Worm (Caenorhabditis elegans) whole organism, L3 larva: Measurements from ENCODE around the gene R08F11.7.
A peak's percentile ranks its signal among the peaks of the same experiment; 100 is the strongest.

Source experiments
- R02D3.7 ChIP-seq: fragments of 150-350 bp; optimal IDR thresholded peaks from 2 replicates; lab custom pipeline; 2014; ENCODE audit warnings: missing biosample characterization, missing genetic modification characterization
- ZK546.5 ChIP-seq: sonication (generic microtip); optimal IDR thresholded peaks from 2 replicates; lab custom pipeline; 2017; ENCODE audit warnings: missing biosample characterization, missing genetic modification characterization
- aly-2 ChIP-seq: fragments of 150-350 bp; optimal IDR thresholded peaks from 2 replicates; lab custom pipeline; 2014; ENCODE audit warnings: missing biosample characterization, missing genetic modification characterization
- ama-1 ChIP-seq: fragments of 150-350 bp; optimal IDR thresholded peaks from 2 replicates; lab custom pipeline; 2018
- ceh-16 ChIP-seq: sonication (generic microtip); optimal IDR thresholded peaks from 2 replicates; lab custom pipeline; 2017; ENCODE audit warnings: missing biosample characterization, missing genetic modification characterization
- ceh-28 ChIP-seq: fragments of 150-350 bp; optimal IDR thresholded peaks from 2 replicates; lab custom pipeline; 2014; ENCODE audit warnings: missing biosample characterization, missing genetic modification reagents, missing genetic modification characterization
- ceh-82 ChIP-seq: fragments of 150-350 bp; optimal IDR thresholded peaks from 2 replicates; lab custom pipeline; 2014; ENCODE audit warnings: missing biosample characterization, missing genetic modification characterization
- daf-12 ChIP-seq: fragments of 150-350 bp; optimal IDR thresholded peaks from 2 replicates; lab custom pipeline; 2014; ENCODE audit warnings: missing biosample characterization, missing genetic modification reagents, missing genetic modification characterization
- egl-27 ChIP-seq: sonication (generic microtip); optimal IDR thresholded peaks from 4 replicates; lab custom pipeline; 2017; ENCODE audit warnings: missing biosample characterization, missing genetic modification reagents, missing genetic modification characterization
- egl-5 ChIP-seq: fragments of 150-350 bp; optimal IDR thresholded peaks from 2 replicates; lab custom pipeline; 2017; ENCODE audit warnings: missing biosample characterization, missing genetic modification reagents, missing genetic modification characterization, inconsistent platforms
- elt-1 ChIP-seq: fragments of 150-350 bp; optimal IDR thresholded peaks from 2 replicates; lab custom pipeline; 2014; ENCODE audit warnings: missing biosample characterization, missing genetic modification characterization
- elt-2 ChIP-seq: sonication (generic microtip); optimal IDR thresholded peaks from 2 replicates; lab custom pipeline; 2016; ENCODE audit warnings: missing genetic modification reagents, mild to moderate bottlenecking, missing genetic modification characterization, missing compliant biosample characterization
- elt-3 ChIP-seq, 3 experiments: fragments of 150-350 bp in 1 of 3; sonication (generic microtip) in 2 of 3; optimal IDR thresholded peaks; 2 replicates in 2 of 3; 4 replicates in 1 of 3; lab custom pipeline; 2014 to 2017; ENCODE audit warnings: missing biosample characterization in 3 of 3, missing genetic modification characterization in 3 of 3
- eor-1 ChIP-seq, 2 experiments: fragments of 150-350 bp; optimal IDR thresholded peaks; 2 replicates each; lab custom pipeline; 2014 to 2018; ENCODE audit warnings: missing biosample characterization in 2 of 2, missing genetic modification characterization in 2 of 2
- fkh-10 ChIP-seq: sonication (generic microtip); optimal IDR thresholded peaks from 2 replicates; lab custom pipeline; 2017; ENCODE audit warnings: missing biosample characterization, missing genetic modification reagents, missing genetic modification characterization
- fkh-2 ChIP-seq: fragments of 150-350 bp; optimal IDR thresholded peaks from 2 replicates; lab custom pipeline; 2014; ENCODE audit warnings: missing biosample characterization, missing genetic modification reagents, missing genetic modification characterization
- fos-1 ChIP-seq: fragments of 150-350 bp; optimal IDR thresholded peaks from 2 replicates; lab custom pipeline; 2014; ENCODE audit warnings: missing biosample characterization, missing genetic modification characterization
- hmg-11 ChIP-seq: sonication (generic microtip); optimal IDR thresholded peaks from 2 replicates; lab custom pipeline; 2016; ENCODE audit warnings: missing genetic modification characterization, missing compliant biosample characterization
- jun-1 ChIP-seq: fragments of 150-350 bp; optimal IDR thresholded peaks from 2 replicates; lab custom pipeline; 2014; ENCODE audit warnings: missing biosample characterization, missing genetic modification reagents, missing genetic modification characterization
- lin-15B ChIP-seq: fragments of 150-350 bp; optimal IDR thresholded peaks from 2 replicates; lab custom pipeline; 2014; ENCODE audit warnings: missing biosample characterization, missing genetic modification characterization
- lin-39 ChIP-seq: fragments of 150-350 bp; optimal IDR thresholded peaks from 2 replicates; lab custom pipeline; 2018; ENCODE audit warnings: missing biosample characterization, missing genetic modification reagents, missing genetic modification characterization
- lsy-12 ChIP-seq: sonication (generic microtip); optimal IDR thresholded peaks from 2 replicates; lab custom pipeline; 2016; ENCODE audit warnings: mild to moderate bottlenecking, missing genetic modification characterization, missing compliant biosample characterization
- mdl-1 ChIP-seq: fragments of 150-350 bp; optimal IDR thresholded peaks from 2 replicates; lab custom pipeline; 2014; ENCODE audit warnings: missing biosample characterization, missing genetic modification characterization
- mml-1 ChIP-seq: fragments of 150-350 bp; sonication (generic microtip); optimal IDR thresholded peaks from 3 replicates; lab custom pipeline; 2014; ENCODE audit warnings: missing biosample characterization, missing genetic modification characterization
- nfya-1 ChIP-seq: sonication (generic microtip); optimal IDR thresholded peaks from 2 replicates; lab custom pipeline; 2017; ENCODE audit warnings: missing genetic modification characterization, mild to moderate bottlenecking, missing compliant biosample characterization, antibody characterized with exemption, moderate library complexity; ENCODE audit not compliant: insufficient read depth
- nhr-12 ChIP-seq: fragments of 150-350 bp; optimal IDR thresholded peaks from 2 replicates; lab custom pipeline; 2014; ENCODE audit warnings: missing biosample characterization, missing genetic modification characterization
- nhr-23 ChIP-seq: fragments of 150-350 bp; optimal IDR thresholded peaks from 2 replicates; lab custom pipeline; 2014; ENCODE audit warnings: missing biosample characterization, missing genetic modification reagents, missing genetic modification characterization
- nhr-237 ChIP-seq: fragments of 150-350 bp; optimal IDR thresholded peaks from 2 replicates; lab custom pipeline; 2014; ENCODE audit warnings: missing biosample characterization, missing genetic modification characterization
- nhr-43 ChIP-seq: sonication (generic microtip); optimal IDR thresholded peaks from 2 replicates; lab custom pipeline; 2016; ENCODE audit warnings: mild to moderate bottlenecking, missing genetic modification characterization, missing compliant biosample characterization; ENCODE audit not compliant: poor library complexity, severe bottlenecking
- nhr-67 ChIP-seq: fragments of 150-350 bp; optimal IDR thresholded peaks from 2 replicates; lab custom pipeline; 2014; ENCODE audit warnings: missing biosample characterization, missing genetic modification characterization
- nhr-76 ChIP-seq: fragments of 150-350 bp; sonication (generic microtip); optimal IDR thresholded peaks from 5 replicates; lab custom pipeline; 2014; ENCODE audit warnings: missing biosample characterization, missing genetic modification characterization
- nhr-77 ChIP-seq: fragments of 150-350 bp; optimal IDR thresholded peaks from 2 replicates; lab custom pipeline; 2014; ENCODE audit warnings: missing biosample characterization, missing genetic modification characterization
- pha-4 ChIP-seq: fragments of 150-350 bp; optimal IDR thresholded peaks from 2 replicates; lab custom pipeline; 2014; ENCODE audit warnings: missing biosample characterization, missing genetic modification reagents, missing genetic modification characterization
- pqm-1 ChIP-seq: fragments of 150-350 bp; optimal IDR thresholded peaks from 2 replicates; lab custom pipeline; 2017; ENCODE audit warnings: missing biosample characterization, missing genetic modification characterization, inconsistent platforms
- sea-2 ChIP-seq: fragments of 150-350 bp; sonication (generic microtip); optimal IDR thresholded peaks from 4 replicates; lab custom pipeline; 2014; ENCODE audit warnings: missing biosample characterization, missing genetic modification reagents, missing genetic modification characterization
- skn-1 ChIP-seq: fragments of 150-350 bp; optimal IDR thresholded peaks from 2 replicates; lab custom pipeline; 2014; ENCODE audit warnings: missing biosample characterization, missing genetic modification characterization
- snpc-4 ChIP-seq: fragments of 150-350 bp; optimal IDR thresholded peaks from 2 replicates; lab custom pipeline; 2014; ENCODE audit warnings: missing biosample characterization, missing genetic modification characterization
- zag-1 ChIP-seq: fragments of 150-350 bp; optimal IDR thresholded peaks from 2 replicates; lab custom pipeline; 2014; ENCODE audit warnings: missing biosample characterization, missing genetic modification characterization
- ztf-11 ChIP-seq: fragments of 150-350 bp; optimal IDR thresholded peaks from 2 replicates; lab custom pipeline; 2014; ENCODE audit warnings: missing biosample characterization, missing genetic modification characterization
- ztf-4 ChIP-seq: fragments of 150-350 bp; optimal IDR thresholded peaks from 2 replicates; lab custom pipeline; 2014; ENCODE audit warnings: missing biosample characterization, missing genetic modification characterization

Gene R08F11.7

DNA sequence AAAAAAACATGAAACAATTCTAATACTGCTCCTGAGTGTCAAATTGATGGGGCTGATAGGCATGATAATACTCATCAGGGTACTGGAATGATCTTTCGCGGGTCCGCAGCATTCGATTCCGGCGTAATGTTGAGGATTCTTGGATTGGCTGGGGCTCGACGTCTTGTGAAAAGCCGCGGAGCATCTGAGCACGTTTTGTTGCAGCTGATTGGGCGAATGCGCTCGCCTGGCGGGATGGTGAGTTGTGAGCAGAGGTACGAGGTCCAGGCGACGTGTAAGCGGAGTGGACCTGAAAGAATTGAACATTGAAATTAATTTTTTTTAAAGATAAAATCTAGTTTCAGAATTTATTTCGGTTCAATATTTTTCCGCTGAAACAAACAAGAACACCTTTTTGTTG lies 24.1 kb downstream of the R08F11.7 start:
- TF ChIP-seq fos-1 (tag; lab: Kevin White, UChicago) (no peak), lin-15B (tag; lab: Kevin White, UChicago) (no peak)

DNA sequence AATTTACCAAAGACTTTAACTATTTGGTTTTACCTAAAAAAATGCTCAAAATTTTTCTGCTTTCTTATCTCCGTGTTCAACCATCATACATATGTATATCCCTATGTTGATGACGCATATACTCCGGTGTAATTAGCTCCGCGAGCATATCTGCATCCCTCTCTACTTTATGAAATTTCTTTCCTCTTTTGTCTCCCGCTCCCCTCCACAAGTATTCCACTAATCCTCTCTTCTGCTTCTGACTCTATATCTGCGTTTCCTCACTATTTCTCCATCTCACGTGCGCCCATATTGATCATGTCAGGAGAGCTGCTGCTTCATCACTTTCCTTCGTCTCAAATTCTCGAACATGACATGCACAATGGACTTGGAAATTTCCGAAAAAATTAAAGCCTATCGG lies 25.1 kb downstream of the R08F11.7 start, which contains the start of gene H10D18.1:
Gene H10D18.1 (plus strand): TSS at position 277 of the 400 bp plus-strand sequence.
- TF ChIP-seq nfya-1 (tag; lab: Kevin White, UChicago) (peak; percentile 33), pqm-1 (no peak)

DNA sequence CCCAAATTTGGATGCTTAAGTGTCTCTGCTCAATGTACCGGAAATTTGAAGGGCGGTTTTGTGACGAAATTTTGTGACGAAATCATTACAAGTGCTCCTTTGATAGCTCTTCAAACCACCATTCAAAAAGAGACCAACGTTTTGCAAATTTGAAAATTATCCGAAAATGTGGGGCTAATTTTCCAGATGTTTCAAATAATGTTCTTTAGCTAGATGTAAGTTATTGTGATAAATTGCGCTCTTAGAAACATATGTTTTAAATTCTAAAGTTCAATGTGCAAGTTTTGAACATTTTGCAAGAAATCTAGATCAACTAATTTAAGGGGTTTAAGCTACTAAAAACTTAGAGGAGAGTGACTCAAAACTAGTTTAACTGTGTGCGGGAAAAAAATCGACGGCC lies 31.0 kb downstream of the R08F11.7 start:
- TF ChIP-seq elt-3 (tag; optimal IDR thresholded peaks at IDR 0.05; lab: Kevin White, UChicago) (no peak), ztf-4 (no peak), fkh-2 (tag; lab: Kevin White, UChicago) (no peak), ama-1 (lab: Kevin White, UChicago) (no peak), aly-2 (tag; lab: Kevin White, UChicago) (no peak), fkh-10 (GFP tag; lab: Kevin White, UChicago) (no peak), nhr-67 (tag; lab: Kevin White, UChicago) (no peak), lin-15B (tag; lab: Kevin White, UChicago) (no peak), fos-1 (tag; lab: Kevin White, UChicago) (no peak), zag-1 (tag; lab: Kevin White, UChicago) (no peak), mml-1 (tag; lab: Kevin White, UChicago) (no peak), ztf-11 (tag; lab: Kevin White, UChicago) (no peak), elt-2 (no peak), egl-27 (tag; lab: Kevin White, UChicago) (no peak)

DNA sequence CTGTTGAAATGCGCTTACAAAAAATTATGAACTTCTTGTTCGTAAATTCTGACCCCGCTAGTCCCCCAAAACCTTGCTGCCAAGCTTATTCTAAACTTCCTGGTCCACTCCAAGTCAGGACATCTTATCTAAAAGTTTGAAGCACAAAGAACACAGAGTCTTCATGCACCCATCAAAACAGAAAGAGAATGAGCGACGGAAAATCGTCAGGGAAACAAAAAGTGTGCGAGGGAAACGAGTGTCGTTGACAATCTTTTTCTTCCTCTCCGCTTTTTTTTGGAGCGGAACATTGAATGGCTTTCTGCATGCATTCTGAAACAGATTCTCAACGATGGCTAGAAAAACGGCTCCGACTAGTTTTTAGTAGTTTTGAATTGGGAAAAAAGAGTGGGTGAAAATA lies 35.3 kb downstream of the R08F11.7 start:
- TF ChIP-seq zag-1 (tag; lab: Kevin White, UChicago) (no peak), lin-39 (tag; lab: Kevin White, UChicago) (peak; percentile 17)
- TF ChIP-seq, all 47 proteins: peak for 1

DNA sequence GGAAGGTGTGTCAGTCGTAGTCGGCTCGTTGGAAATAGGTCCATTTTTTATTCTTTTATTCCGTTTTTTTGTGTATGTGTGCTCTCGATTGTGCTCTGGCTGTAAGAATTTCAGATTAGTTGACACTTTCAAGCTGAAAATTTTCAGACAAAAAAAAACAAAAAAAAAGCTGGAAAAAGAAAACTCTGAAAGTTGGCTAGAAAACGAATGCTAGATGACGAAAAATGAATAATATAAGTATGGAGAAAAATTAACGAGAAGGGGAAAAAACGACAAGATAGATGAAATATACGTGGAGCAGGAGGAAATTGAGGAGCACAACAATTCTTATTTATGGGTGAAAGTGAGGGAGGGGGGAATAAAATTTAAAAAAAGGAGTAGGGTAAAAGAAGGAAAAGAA lies 41.7 kb downstream of the R08F11.7 start, which contains the start of gene H10D18.5:
Gene H10D18.5 (minus strand): TSS at position 101 of the 400 bp plus-strand sequence.
- no peak for TF ChIP-seq sea-2 (GFP tag; lab: Kevin White, UChicago)
- TF ChIP-seq fkh-2 (tag; lab: Kevin White, UChicago): no peak
- no peak for TF ChIP-seq egl-5 (tag; lab: Kevin White, UChicago)
- no peak for TF ChIP-seq nhr-77
- no peak for TF ChIP-seq ceh-16 (tag; lab: Kevin White, UChicago)
- TF ChIP-seq lin-39 (tag; lab: Kevin White, UChicago): no peak
- TF ChIP-seq nfya-1 (tag; lab: Kevin White, UChicago): no peak
- no peak for TF ChIP-seq jun-1 (tag; lab: Kevin White, UChicago)
- no peak for TF ChIP-seq snpc-4 (tag; lab: Kevin White, UChicago)
- no peak for TF ChIP-seq nhr-76 (tag; lab: Kevin White, UChicago)
- no peak for TF ChIP-seq nhr-12 (tag; lab: Kevin White, UChicago)
- no peak for TF ChIP-seq ztf-11 (tag; lab: Kevin White, UChicago)
- no peak for TF ChIP-seq hmg-11
- no peak for TF ChIP-seq mdl-1 (tag; lab: Kevin White, UChicago)
- TF ChIP-seq nhr-43 (tag; lab: Kevin White, UChicago): no peak
- no peak for TF ChIP-seq ceh-82
- TF ChIP-seq eor-1 (tag; optimal IDR thresholded peaks at IDR 0.05; lab: Kevin White, UChicago): no peak
- TF ChIP-seq ztf-4: no peak
- no peak for TF ChIP-seq nhr-23 (tag; lab: Kevin White, UChicago)
- TF ChIP-seq, all 47 proteins: peak for 0

ce11 chrV:3832103-3832502 lies 42.2 kb downstream of the R08F11.7 start:
- TF ChIP-seq mml-1 (tag; lab: Kevin White, UChicago) (no peak), skn-1 (tag; lab: Kevin White, UChicago) (no peak), eor-1 (tag; optimal IDR thresholded peaks at IDR 0.05; lab: Kevin White, UChicago) (no peak), R02D3.7 (tag; lab: Kevin White, UChicago) (no peak), fkh-2 (tag; lab: Kevin White, UChicago) (no peak), ama-1 (lab: Kevin White, UChicago) (no peak), nhr-12 (tag; lab: Kevin White, UChicago) (no peak), ceh-16 (tag; lab: Kevin White, UChicago) (no peak), daf-12 (no peak), hmg-11 (no peak), lsy-12 (tag; lab: Kevin White, UChicago) (no peak), snpc-4 (tag; lab: Kevin White, UChicago) (no peak), elt-3 (tag; optimal IDR thresholded peaks at IDR 0.05; lab: Kevin White, UChicago) (no peak), elt-1 (tag; lab: Kevin White, UChicago) (no peak), ceh-28 (tag; lab: Kevin White, UChicago) (no peak), ZK546.5 (tag; lab: Kevin White, UChicago) (no peak), pha-4 (no peak), nhr-237 (tag; lab: Kevin White, UChicago) (no peak)
